Fruit fly (Drosophila melanogaster): ENCODE results near the gene CG33764.

CG33764 gene

dm6 chr3L:4238195-4238594 is 29.1 kb downstream of the CG33764 start:
- TF ChIP-seq Pif1B (GFP tag; optimal IDR thresholded peaks at IDR 0.05): no peak
- TF ChIP-seq EcR (GFP tag; optimal IDR thresholded peaks at IDR 0.05): no peak
- TF ChIP-seq Pif1A (GFP tag; optimal IDR thresholded peaks at IDR 0.05): no peak
- no peak for TF ChIP-seq CG13204 (GFP tag; optimal IDR thresholded peaks at IDR 0.05)
- TF ChIP-seq CG17806 (tag; optimal IDR thresholded peaks at IDR 0.05): no peak
- no peak for TF ChIP-seq CG15710 (tag; optimal IDR thresholded peaks at IDR 0.05)
- TF ChIP-seq CG8301 (tag; optimal IDR thresholded peaks at IDR 0.05): no peak
- no peak for TF ChIP-seq CG8159 (tag; optimal IDR thresholded peaks at IDR 0.05)
- no peak for TF ChIP-seq CG9948 (tag; optimal IDR thresholded peaks at IDR 0.05)

DNA sequence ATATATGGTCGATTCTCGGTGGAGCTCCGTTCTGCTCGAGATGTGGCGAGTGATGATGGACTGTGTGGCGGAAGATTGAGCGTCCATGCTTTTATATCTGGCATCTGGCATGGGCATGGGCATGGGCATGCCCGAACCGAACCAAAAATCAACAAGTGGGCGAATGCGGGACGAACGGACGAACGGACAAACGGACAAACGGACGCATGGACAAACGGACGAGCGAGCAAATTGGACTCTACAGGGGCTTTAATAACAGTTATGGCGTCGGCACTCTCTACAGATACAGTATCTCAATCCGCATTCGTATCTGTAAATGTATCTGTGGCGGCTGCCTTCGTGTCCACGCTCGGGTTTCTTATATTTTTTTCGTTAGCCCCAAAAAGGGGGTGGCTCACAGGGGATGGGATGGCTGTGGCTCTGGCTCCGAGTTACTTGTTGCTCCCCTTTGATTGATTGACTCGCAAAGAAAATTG is 31.2 kb downstream of the CG33764 start, which contains the start of gene ImpL2:
Gene ImpL2, minus strand, starts transcription at position 51 of the 476 bp plus-strand sequence.
- TF ChIP-seq Ets98B (GFP tag; IDR thresholded peaks at IDR 0.05) (no peak), D1 (tag; optimal IDR thresholded peaks at IDR 0.05) (no peak), CG9948 (tag; optimal IDR thresholded peaks at IDR 0.05) (no peak), Pif1A (GFP tag; optimal IDR thresholded peaks at IDR 0.05) (no peak), EcR (GFP tag; optimal IDR thresholded peaks at IDR 0.05) (no peak), CG32121 (GFP tag; IDR thresholded peaks at IDR 0.05) (no peak), CG4496 (GFP tag; IDR thresholded peaks at IDR 0.05) (no peak), Pif1B (GFP tag; optimal IDR thresholded peaks at IDR 0.05) (no peak), CG12605 (GFP tag; IDR thresholded peaks at IDR 0.05) (no peak)

- TF ChIP-seq Pif1B (GFP tag; optimal IDR thresholded peaks at IDR 0.05) (no peak), CG8301 (tag; optimal IDR thresholded peaks at IDR 0.05) (no peak), CG14655 (GFP tag; optimal IDR thresholded peaks at IDR 0.05) (no peak), CG15710 (tag; optimal IDR thresholded peaks at IDR 0.05) (no peak)
Measured at dm6 chr3L:4233603-4234277, 33.6 kb downstream of the CG33764 start.

DNA sequence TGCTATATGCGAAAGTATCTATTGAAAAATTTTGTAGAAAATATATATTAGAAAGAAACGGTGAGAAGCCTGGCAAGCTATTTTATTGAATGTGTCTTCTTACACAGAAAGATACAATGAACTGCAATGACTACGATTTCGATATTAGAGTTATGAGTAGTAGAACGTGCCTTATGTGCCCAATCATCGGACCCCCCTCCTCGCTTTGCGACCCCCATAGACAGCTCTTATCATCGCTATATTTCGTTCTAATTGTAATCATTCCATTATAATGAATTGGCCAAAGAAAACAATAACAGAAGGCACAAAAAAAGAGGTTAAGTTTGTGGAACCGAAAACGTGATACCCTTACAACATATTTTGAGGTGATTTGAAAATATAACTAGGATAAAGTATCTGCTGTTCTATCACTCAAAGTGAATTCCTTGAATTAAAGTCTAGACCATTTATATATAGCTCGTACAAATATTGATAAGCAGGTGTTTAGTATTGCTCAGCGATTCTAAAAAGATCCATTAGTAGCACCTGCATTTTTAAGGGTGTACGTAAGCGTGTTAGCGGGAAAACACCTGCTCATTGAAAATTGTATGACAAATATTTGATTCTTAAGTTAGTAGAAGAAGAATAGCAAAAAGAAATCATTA is 34.5 kb downstream of the CG33764 start:
- TF ChIP-seq CG17806 (tag; optimal IDR thresholded peaks at IDR 0.05): no peak
- TF ChIP-seq fd96Ca (GFP tag; IDR thresholded peaks at IDR 0.05): no peak
- peak; percentile 5 for TF ChIP-seq CG14655 (GFP tag; optimal IDR thresholded peaks at IDR 0.05)

DNA sequence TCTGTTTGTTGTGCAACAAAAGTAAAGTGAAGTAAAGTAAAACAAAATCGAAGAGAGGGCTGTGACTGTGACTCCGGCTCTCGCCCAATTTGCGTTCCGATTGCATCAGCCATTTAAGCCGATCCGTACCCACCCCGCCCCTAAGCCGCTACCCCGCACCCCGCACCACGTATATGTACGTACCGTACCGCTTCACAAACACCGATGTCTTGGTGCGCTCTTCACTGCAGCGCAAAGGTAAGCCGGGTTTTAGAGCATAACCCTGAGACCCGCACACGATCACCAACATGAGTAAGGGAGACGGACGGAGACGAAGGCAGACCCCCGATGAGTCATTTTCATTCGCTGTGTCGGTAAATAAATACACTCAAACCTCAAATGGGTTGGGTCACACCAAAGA is 35.1 kb downstream of the CG33764 start:
- TF ChIP-seq Ets98B (GFP tag; IDR thresholded peaks at IDR 0.05) (no peak), D1 (tag; optimal IDR thresholded peaks at IDR 0.05) (no peak), CG32121 (GFP tag; IDR thresholded peaks at IDR 0.05) (no peak), CG8159 (tag; optimal IDR thresholded peaks at IDR 0.05) (no peak), Pif1A (GFP tag; optimal IDR thresholded peaks at IDR 0.05) (no peak), EcR (GFP tag; optimal IDR thresholded peaks at IDR 0.05) (no peak)

DNA sequence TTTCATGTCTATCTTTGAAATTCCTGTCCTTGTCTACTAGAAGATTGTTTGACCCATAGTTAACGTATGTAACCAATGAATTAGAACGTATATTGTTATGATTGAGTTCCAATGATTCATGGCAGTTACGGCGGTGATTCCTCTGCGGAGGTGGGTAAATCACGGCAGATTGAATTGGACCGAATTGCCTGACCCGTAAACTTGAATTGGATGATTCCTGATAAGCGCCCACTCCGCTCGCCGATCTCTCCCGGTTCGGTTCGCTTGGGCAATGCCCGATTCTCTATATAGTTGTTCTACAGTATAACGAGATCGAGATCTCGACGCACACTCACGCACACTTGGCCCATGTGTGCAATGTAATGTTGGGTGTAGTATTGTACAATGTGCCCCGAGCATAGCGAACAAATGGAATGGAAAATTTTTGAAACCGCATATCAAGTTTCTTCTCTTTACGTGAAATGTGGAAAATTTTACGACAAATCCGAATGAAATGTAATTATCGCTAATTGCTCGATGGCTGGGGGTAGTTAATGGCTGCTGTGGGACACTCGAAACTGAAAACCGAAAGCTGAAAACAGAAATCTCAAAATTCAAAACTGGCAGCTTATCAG is 35.8 kb downstream of the CG33764 start:
- peak; percentile 29 for TF ChIP-seq EcR (GFP tag; optimal IDR thresholded peaks at IDR 0.05)
- TF ChIP-seq CG32121 (GFP tag; IDR thresholded peaks at IDR 0.05): no peak

DNA sequence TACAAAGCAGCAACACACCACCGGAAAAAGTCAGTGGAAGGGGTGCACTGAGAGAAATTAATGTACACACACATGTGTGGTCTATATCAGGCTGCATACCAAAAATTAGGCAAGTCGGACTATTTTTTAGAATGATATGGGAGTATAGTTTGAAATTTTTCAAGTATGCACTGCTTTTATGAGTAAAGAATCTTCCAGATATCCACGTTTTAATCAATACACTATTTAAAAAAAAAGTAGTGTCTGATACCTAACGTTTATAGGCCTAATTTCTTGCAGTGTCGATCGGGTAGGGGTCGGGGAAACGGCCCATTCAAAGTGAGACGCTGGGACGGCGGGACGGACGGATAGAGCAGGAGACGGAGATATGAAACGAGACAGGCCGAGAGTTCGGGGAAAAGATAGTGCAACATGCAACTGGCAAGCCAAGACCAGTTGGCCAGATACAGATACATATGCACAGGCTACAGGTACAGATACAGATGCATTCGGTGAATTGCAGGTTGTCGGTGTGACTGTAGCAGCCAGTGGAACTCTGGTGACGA is 36.9 kb downstream of the CG33764 start:
- peak; percentile 85 for TF ChIP-seq gl (tag; optimal IDR thresholded peaks at IDR 0.05)
- peak; percentile 94 for TF ChIP-seq CG9948 (tag; optimal IDR thresholded peaks at IDR 0.05)
- TF ChIP-seq Snoo (tag; optimal IDR thresholded peaks at IDR 0.05): peak; percentile 41
- peak; percentile 88 for TF ChIP-seq CG4496 (GFP tag; IDR thresholded peaks at IDR 0.05)
- peak; percentile 92 for TF ChIP-seq CG17806 (tag; optimal IDR thresholded peaks at IDR 0.05)
- TF ChIP-seq CG14655 (GFP tag; optimal IDR thresholded peaks at IDR 0.05): peak; percentile 95
- TF ChIP-seq CG10348 (GFP tag; IDR thresholded peaks at IDR 0.05): peak; percentile 70
- peak; percentile 89 for TF ChIP-seq fd96Ca (GFP tag; IDR thresholded peaks at IDR 0.05)
- peak; percentile 91 for TF ChIP-seq CG34367 (tag; optimal IDR thresholded peaks at IDR 0.05)
- TF ChIP-seq CG8159 (tag; optimal IDR thresholded peaks at IDR 0.05): peak; percentile 96
- TF ChIP-seq rn (GFP tag; IDR thresholded peaks at IDR 0.05): peak; percentile 42; the same call in 1 of the 2 replicates
- peak; percentile 82 for TF ChIP-seq CG12605 (GFP tag; IDR thresholded peaks at IDR 0.05)
- peak; percentile 79 for TF ChIP-seq Ets98B (GFP tag; IDR thresholded peaks at IDR 0.05)
- peak; percentile 89 for TF ChIP-seq Pif1B (GFP tag; optimal IDR thresholded peaks at IDR 0.05)
- peak; percentile 94 for TF ChIP-seq CG15710 (tag; optimal IDR thresholded peaks at IDR 0.05)
- TF ChIP-seq CG32121 (GFP tag; IDR thresholded peaks at IDR 0.05): peak; percentile 92
- TF ChIP-seq D1 (tag; optimal IDR thresholded peaks at IDR 0.05): peak; percentile 88
- TF ChIP-seq Pif1A (GFP tag; optimal IDR thresholded peaks at IDR 0.05): peak; percentile 95
- peak; percentile 95 for TF ChIP-seq CG8301 (tag; optimal IDR thresholded peaks at IDR 0.05)
- peak; percentile 74 for TF ChIP-seq CG13204 (GFP tag; optimal IDR thresholded peaks at IDR 0.05)
- peak; percentile 19 for TF ChIP-seq EcR (GFP tag; optimal IDR thresholded peaks at IDR 0.05)
